ENCODE assay signal across 1 fruit fly cellular context in the genomic region with DNA sequence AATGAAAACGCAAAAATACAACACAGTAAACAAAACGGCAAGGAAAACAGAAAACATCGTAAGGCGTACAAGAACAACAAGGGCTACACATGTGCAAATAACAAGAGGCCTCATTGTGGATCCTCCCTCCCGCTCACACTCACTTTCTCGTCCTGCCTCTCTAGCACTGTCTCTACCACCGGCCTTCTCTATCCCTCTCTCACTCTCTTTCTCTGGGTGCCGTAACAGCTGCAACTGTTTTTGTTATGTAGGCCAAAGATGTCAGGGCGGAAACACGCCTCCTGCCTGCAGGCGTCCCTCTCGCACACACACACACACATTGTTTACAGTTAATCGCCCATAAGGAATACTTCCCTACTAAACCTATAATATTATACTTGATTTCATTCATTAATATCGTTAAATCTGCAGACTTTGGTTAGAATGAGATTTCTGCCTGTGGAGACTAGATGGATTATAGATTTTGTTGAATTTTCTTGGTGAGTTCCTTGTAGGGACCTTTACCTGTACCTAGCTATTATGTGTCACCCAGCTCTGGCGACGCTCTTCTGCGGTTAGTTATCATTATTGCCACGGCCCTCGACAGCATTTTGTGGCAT.
TF ChIP-seq lines count a peak whose summit lies in the region.

No protein-coding gene starts in this region.

TF ChIP-seq in whole organism, embryonic, 481 proteins besides CTCF, POLR2A, EP300 and RAD21 (continued from another document):
- no peak for TF ChIP-seq ewg (GFP tag; optimal IDR thresholded peaks at IDR 0.05; lab: Kevin White, UChicago)
- no peak for TF ChIP-seq pzg (GFP tag; optimal IDR thresholded peaks at IDR 0.05; lab: Kevin White, UChicago)
- TF ChIP-seq row (GFP tag; IDR thresholded peaks at IDR 0.05; lab: Robert Waterston, UW), result peak; percentile 44; the same call in 2 of the 3 replicates
- no peak for TF ChIP-seq Eip74EF (GFP tag; optimal IDR thresholded peaks at IDR 0.05; lab: Kevin White, UChicago)
- no peak for TF ChIP-seq CG10462 (GFP tag; optimal IDR thresholded peaks at IDR 0.05; lab: Kevin White, UChicago)
- no peak for TF ChIP-seq HLH54F (GFP tag; optimal IDR thresholded peaks at IDR 0.05; lab: Kevin White, UChicago)
- no peak for TF ChIP-seq kah (GFP tag; optimal IDR thresholded peaks at IDR 0.05; lab: Kevin White, UChicago)
- TF ChIP-seq kay (GFP tag; optimal IDR thresholded peaks at IDR 0.05; lab: Kevin White, UChicago), result no peak
- TF ChIP-seq Pdp1 (GFP tag; optimal IDR thresholded peaks at IDR 0.05; lab: Kevin White, UChicago), result peak in 1 of 2 experiments; percentile 12
- no peak for TF ChIP-seq CG11398 (GFP tag; optimal IDR thresholded peaks at IDR 0.05; lab: Kevin White, UChicago)
- TF ChIP-seq slp2 (GFP tag; optimal IDR thresholded peaks at IDR 0.05; lab: Kevin White, UChicago), result no peak
- no peak for TF ChIP-seq Mes4 (GFP tag; optimal IDR thresholded peaks at IDR 0.05; lab: Kevin White, UChicago)
- TF ChIP-seq CG10565 (GFP tag; optimal IDR thresholded peaks at IDR 0.05; lab: Kevin White, UChicago), result no peak
- no peak for TF ChIP-seq CG17802 (tag; optimal IDR thresholded peaks at IDR 0.05; lab: Kevin White, UChicago)
- peak; percentile 51 for TF ChIP-seq pros (GFP tag; optimal IDR thresholded peaks at IDR 0.05; lab: Kevin White, UChicago)
- no peak for TF ChIP-seq CG13296 (GFP tag; optimal IDR thresholded peaks at IDR 0.05; lab: Kevin White, UChicago)
- TF ChIP-seq E2f2 (GFP tag; IDR thresholded peaks at IDR 0.05; lab: Robert Waterston, UW), result no peak
- no peak for TF ChIP-seq pan (optimal IDR thresholded peaks at IDR 0.05; lab: Kevin White, UChicago)
- no peak for TF ChIP-seq pan (GFP tag; optimal IDR thresholded peaks at IDR 0.05 in 1 of 2, IDR thresholded peaks at IDR 0.05 in 1 of 2)
- TF ChIP-seq lab (GFP tag; optimal IDR thresholded peaks at IDR 0.05; lab: Kevin White, UChicago), result peak; percentile 16
- no peak for TF ChIP-seq CG34422 (GFP tag; IDR thresholded peaks at IDR 0.05; lab: Robert Waterston, UW)
- no peak for TF ChIP-seq CG12659 (GFP tag; optimal IDR thresholded peaks at IDR 0.05; lab: Kevin White, UChicago)
- no peak for TF ChIP-seq CG8944 (GFP tag; optimal IDR thresholded peaks at IDR 0.05; lab: Kevin White, UChicago)
- TF ChIP-seq Dip3 (GFP tag; optimal IDR thresholded peaks at IDR 0.05; lab: Kevin White, UChicago), result no peak
- TF ChIP-seq Atf6 (GFP tag; IDR thresholded peaks at IDR 0.05; lab: Robert Waterston, UW), result no peak
- TF ChIP-seq bab2 (GFP tag; optimal IDR thresholded peaks at IDR 0.05; lab: Kevin White, UChicago), result no peak
- TF ChIP-seq Atf-2 (GFP tag; optimal IDR thresholded peaks at IDR 0.05; lab: Kevin White, UChicago), result no peak
- no peak for TF ChIP-seq chn (GFP tag; optimal IDR thresholded peaks at IDR 0.05; lab: Kevin White, UChicago)
- TF ChIP-seq CG3065 (GFP tag; optimal IDR thresholded peaks at IDR 0.05; lab: Kevin White, UChicago), result peak; percentile 40
- TF ChIP-seq unpg (GFP tag; optimal IDR thresholded peaks at IDR 0.05; lab: Kevin White, UChicago), result no peak
- no peak for TF ChIP-seq zf30C (GFP tag; optimal IDR thresholded peaks at IDR 0.05; lab: Kevin White, UChicago)
- no peak for TF ChIP-seq CG1602 (GFP tag; optimal IDR thresholded peaks at IDR 0.05; lab: Kevin White, UChicago)
- no peak for TF ChIP-seq sim (GFP tag; IDR thresholded peaks at IDR 0.05; lab: Robert Waterston, UW)
- TF ChIP-seq CG10979 (tag; optimal IDR thresholded peaks at IDR 0.05; lab: Kevin White, UChicago), result no peak
- TF ChIP-seq CG13894 (tag; optimal IDR thresholded peaks at IDR 0.05; lab: Kevin White, UChicago), result peak; percentile 21
- no peak for TF ChIP-seq CG8388 (GFP tag; optimal IDR thresholded peaks at IDR 0.05; lab: Kevin White, UChicago)
- TF ChIP-seq TFAM (GFP tag; optimal IDR thresholded peaks at IDR 0.05; lab: Kevin White, UChicago), result no peak
- TF ChIP-seq CG13624 (GFP tag; optimal IDR thresholded peaks at IDR 0.05; lab: Kevin White, UChicago), result no peak
- TF ChIP-seq CG30020 (tag; optimal IDR thresholded peaks at IDR 0.05; lab: Kevin White, UChicago), result no peak
- peak; percentile 5 for TF ChIP-seq fd102C (GFP tag; optimal IDR thresholded peaks at IDR 0.05; lab: Kevin White, UChicago)
- TF ChIP-seq Neu2 (GFP tag; optimal IDR thresholded peaks at IDR 0.05; lab: Kevin White, UChicago; ENCODE audit: borderline replicate concordance), result no peak
- TF ChIP-seq cato (GFP tag; optimal IDR thresholded peaks at IDR 0.05; lab: Kevin White, UChicago; ENCODE audit: borderline replicate concordance), result no peak
- TF ChIP-seq wek (GFP tag; optimal IDR thresholded peaks at IDR 0.05; lab: Kevin White, UChicago), result no peak
- TF ChIP-seq Taf1 (GFP tag; IDR thresholded peaks at IDR 0.05; lab: Robert Waterston, UW), result no peak
- TF ChIP-seq CG8359 (GFP tag; optimal IDR thresholded peaks at IDR 0.05; lab: Kevin White, UChicago; ENCODE audit: borderline replicate concordance), result no peak
- no peak for TF ChIP-seq Lpt (GFP tag; optimal IDR thresholded peaks at IDR 0.05; lab: Kevin White, UChicago)
- TF ChIP-seq Bgb (GFP tag; IDR thresholded peaks at IDR 0.05; lab: Robert Waterston, UW; ENCODE audit: partially characterized antibody), result no peak
- peak; percentile 63 for TF ChIP-seq zen (tag; optimal IDR thresholded peaks at IDR 0.05; lab: Kevin White, UChicago)
- peak; percentile 15 for TF ChIP-seq CG8924 (tag; optimal IDR thresholded peaks at IDR 0.05; lab: Kevin White, UChicago)
- TF ChIP-seq CG8478 (optimal IDR thresholded peaks at IDR 0.05; lab: Kevin White, UChicago), result no peak
- TF ChIP-seq Abd-B (GFP tag; optimal IDR thresholded peaks at IDR 0.05; lab: Kevin White, UChicago), result no peak
- TF ChIP-seq CG5180 (GFP tag; optimal IDR thresholded peaks at IDR 0.05; lab: Kevin White, UChicago), result no peak
- no peak for TF ChIP-seq disco-r (GFP tag; optimal IDR thresholded peaks at IDR 0.05; lab: Kevin White, UChicago)
- TF ChIP-seq ab (GFP tag; optimal IDR thresholded peaks at IDR 0.05; lab: Kevin White, UChicago), result no peak
- no peak for TF ChIP-seq Ssrp (tag; optimal IDR thresholded peaks at IDR 0.05; lab: Kevin White, UChicago)
- no peak for TF ChIP-seq CG31224 (GFP tag; IDR thresholded peaks at IDR 0.05; lab: Robert Waterston, UW)
- TF ChIP-seq CG4360 (GFP tag; IDR thresholded peaks at IDR 0.05; lab: Robert Waterston, UW), result peak; percentile 83
- TF ChIP-seq CG14667 (GFP tag; IDR thresholded peaks at IDR 0.05; lab: Robert Waterston, UW), result no peak
- no peak for TF ChIP-seq mld (GFP tag; IDR thresholded peaks at IDR 0.05; lab: Robert Waterston, UW; ENCODE audit: partially characterized antibody)
- no peak for TF ChIP-seq Opbp (GFP tag; IDR thresholded peaks at IDR 0.05; lab: Robert Waterston, UW; ENCODE audit: partially characterized antibody)
- peak; percentile 16 for TF ChIP-seq cg (GFP tag; optimal IDR thresholded peaks at IDR 0.05; lab: Kevin White, UChicago)
- TF ChIP-seq gro (GFP tag; optimal IDR thresholded peaks at IDR 0.05; lab: Kevin White, UChicago), result no peak
- TF ChIP-seq Fer1 (GFP tag; optimal IDR thresholded peaks at IDR 0.05; lab: Kevin White, UChicago), result peak; percentile 30
- peak; percentile 5 for TF ChIP-seq CG1603 (tag; optimal IDR thresholded peaks at IDR 0.05; lab: Kevin White, UChicago)
- no peak for TF ChIP-seq da (GFP tag; optimal IDR thresholded peaks at IDR 0.05; lab: Kevin White, UChicago)
- no peak for TF ChIP-seq Bdp1 (GFP tag; optimal IDR thresholded peaks at IDR 0.05; lab: Kevin White, UChicago)
- TF ChIP-seq ranshi (GFP tag; IDR thresholded peaks at IDR 0.05; lab: Robert Waterston, UW), result no peak
- TF ChIP-seq Jarid2 (GFP tag; optimal IDR thresholded peaks at IDR 0.05; lab: Kevin White, UChicago), result no peak
- TF ChIP-seq croc (GFP tag; conservative IDR thresholded peaks at IDR 0.05; lab: Robert Waterston, UW), result no peak
- TF ChIP-seq sqz (GFP tag; optimal IDR thresholded peaks at IDR 0.05; lab: Kevin White, UChicago), result no peak
- TF ChIP-seq CG15479 (GFP tag; optimal IDR thresholded peaks at IDR 0.05; lab: Kevin White, UChicago), result peak; percentile 21
- TF ChIP-seq CG6813 (GFP tag; optimal IDR thresholded peaks at IDR 0.05; lab: Kevin White, UChicago), result no peak
- peak; percentile 88 for TF ChIP-seq twi (tag; optimal IDR thresholded peaks at IDR 0.05; lab: Kevin White, UChicago)
- TF ChIP-seq ac (GFP tag; optimal IDR thresholded peaks at IDR 0.05; lab: Kevin White, UChicago), result peak; percentile 31
- TF ChIP-seq prd (optimal IDR thresholded peaks at IDR 0.05; lab: Kevin White, UChicago), result no peak
- TF ChIP-seq prd (GFP tag; IDR thresholded peaks at IDR 0.05; lab: Robert Waterston, UW), result peak; percentile 38; the same call in 1 of the 3 replicates
- no peak for TF ChIP-seq odd (GFP tag; optimal IDR thresholded peaks at IDR 0.05; lab: Kevin White, UChicago)
- TF ChIP-seq Meics (GFP tag; optimal IDR thresholded peaks at IDR 0.05; lab: Kevin White, UChicago), result peak; percentile 4
- 0 out of 3 replicates have a peak, but pooled peaks have one; percentile 11 for TF ChIP-seq dysf (GFP tag; IDR thresholded peaks at IDR 0.05; lab: Robert Waterston, UW)
- TF ChIP-seq bigmax (GFP tag; optimal IDR thresholded peaks at IDR 0.05; lab: Kevin White, UChicago), result no peak
- no peak for TF ChIP-seq CG6254 (GFP tag; optimal IDR thresholded peaks at IDR 0.05; lab: Kevin White, UChicago)
- TF ChIP-seq CG17359 (tag; optimal IDR thresholded peaks at IDR 0.05; lab: Kevin White, UChicago), result no peak
- no peak for TF ChIP-seq B-H1 (GFP tag; IDR thresholded peaks at IDR 0.05; lab: Robert Waterston, UW)
- TF ChIP-seq ap (GFP tag; IDR thresholded peaks at IDR 0.05; lab: Robert Waterston, UW), result no peak
- TF ChIP-seq Sry-δ (GFP tag; optimal IDR thresholded peaks at IDR 0.05; lab: Kevin White, UChicago), result no peak
- 0 out of 3 replicates have a peak, but pooled peaks have one; percentile 15 for TF ChIP-seq CG7357 (GFP tag; IDR thresholded peaks at IDR 0.05; lab: Robert Waterston, UW)
- no peak for TF ChIP-seq hkb (optimal IDR thresholded peaks at IDR 0.05; lab: Kevin White, UChicago)
- no peak for TF ChIP-seq hkb (GFP tag; IDR thresholded peaks at IDR 0.05; lab: Robert Waterston, UW)
- TF ChIP-seq tna (GFP tag; IDR thresholded peaks at IDR 0.05; lab: Robert Waterston, UW; ENCODE audit: partially characterized antibody), result no peak
- no peak for TF ChIP-seq CG17361 (GFP tag; IDR thresholded peaks at IDR 0.05; lab: Robert Waterston, UW)
- no peak for TF ChIP-seq sr (GFP tag; IDR thresholded peaks at IDR 0.05; lab: Robert Waterston, UW)
- TF ChIP-seq phol (tag; optimal IDR thresholded peaks at IDR 0.05; lab: Kevin White, UChicago), result peak; percentile 5
- TF ChIP-seq CG15514 (GFP tag; optimal IDR thresholded peaks at IDR 0.05; lab: Kevin White, UChicago), result peak; percentile 4
- TF ChIP-seq Lim3 (GFP tag; IDR thresholded peaks at IDR 0.05; lab: Robert Waterston, UW), result no peak
- TF ChIP-seq esg (GFP tag; conservative IDR thresholded peaks at IDR 0.05; lab: Robert Waterston, UW), result no peak
- no peak for TF ChIP-seq CG32767 (GFP tag; IDR thresholded peaks at IDR 0.05; lab: Robert Waterston, UW)
- TF ChIP-seq CG7928 (GFP tag; optimal IDR thresholded peaks at IDR 0.05; lab: Kevin White, UChicago), result no peak
- TF ChIP-seq Atf3 (GFP tag; optimal IDR thresholded peaks at IDR 0.05; lab: Kevin White, UChicago), result no peak
- no peak for TF ChIP-seq CG3995 (GFP tag; optimal IDR thresholded peaks at IDR 0.05; lab: Kevin White, UChicago)
- TF ChIP-seq Trl (optimal IDR thresholded peaks at IDR 0.05; lab: Kevin White, UChicago), result peak; percentile 12 to 39
- TF ChIP-seq Trl (GFP tag; optimal IDR thresholded peaks at IDR 0.05; lab: Kevin White, UChicago), result no peak
- TF ChIP-seq maf-S (GFP tag; optimal IDR thresholded peaks at IDR 0.05; lab: Kevin White, UChicago), result no peak
- TF ChIP-seq CG6272 (GFP tag; IDR thresholded peaks at IDR 0.05; lab: Robert Waterston, UW), result no peak
- peak; percentile 27 for TF ChIP-seq CG12769 (tag; optimal IDR thresholded peaks at IDR 0.05; lab: Kevin White, UChicago)
- TF ChIP-seq CG17186 (GFP tag; optimal IDR thresholded peaks at IDR 0.05; lab: Kevin White, UChicago), result no peak
- no peak for TF ChIP-seq CG15696 (tag; optimal IDR thresholded peaks at IDR 0.05; lab: Kevin White, UChicago)
- no peak for TF ChIP-seq danr (GFP tag; IDR thresholded peaks at IDR 0.05; lab: Robert Waterston, UW)
- no peak for TF ChIP-seq CG16779 (GFP tag; IDR thresholded peaks at IDR 0.05; lab: Robert Waterston, UW)
- peak; percentile 6 for TF ChIP-seq CG18599 (GFP tag; optimal IDR thresholded peaks at IDR 0.05; lab: Kevin White, UChicago)
- no peak for TF ChIP-seq CG3838 (GFP tag; optimal IDR thresholded peaks at IDR 0.05; lab: Kevin White, UChicago)
- no peak for TF ChIP-seq Doc3 (GFP tag; IDR thresholded peaks at IDR 0.05; lab: Robert Waterston, UW; ENCODE audit: partially characterized antibody)
- no peak for TF ChIP-seq NC2α (GFP tag; optimal IDR thresholded peaks at IDR 0.05; lab: Kevin White, UChicago)
- peak; percentile 30 for TF ChIP-seq sens (GFP tag; lab: Kevin White, UChicago)
- TF ChIP-seq Nf-YA (GFP tag; IDR thresholded peaks at IDR 0.05; lab: Robert Waterston, UW), result no peak
- peak; percentile 33 for TF ChIP-seq D (optimal IDR thresholded peaks at IDR 0.05; lab: Kevin White, UChicago)
- TF ChIP-seq D (GFP tag; optimal IDR thresholded peaks at IDR 0.05; lab: Kevin White, UChicago), result no peak
